Worm (Caenorhabditis elegans) whole organism, L1 larva: ENCODE data around the gene srh-7.

Source experiments
- F16B12.6 ChIP-seq: fragments of 150-350 bp; optimal IDR thresholded peaks from 2 replicates; lab custom pipeline; 2014; ENCODE audit warnings: missing biosample characterization, missing genetic modification characterization
- aha-1 ChIP-seq: fragments of 150-350 bp; optimal IDR thresholded peaks from 2 replicates; lab custom pipeline; 2014; ENCODE audit warnings: missing biosample characterization, missing genetic modification characterization
- alr-1 ChIP-seq: fragments of 200-800 bp; sonication (Bioruptor generic); optimal IDR thresholded peaks from 2 replicates; lab custom pipeline; 2018; ENCODE audit warnings: borderline replicate concordance, mild to moderate bottlenecking, missing genetic modification characterization, missing compliant biosample characterization
- blmp-1 ChIP-seq: fragments of 150-350 bp; optimal IDR thresholded peaks from 2 replicates; lab custom pipeline; 2014; ENCODE audit warnings: missing biosample characterization, missing genetic modification characterization
- ceh-8 ChIP-seq: fragments of 200-800 bp; sonication (Bioruptor generic); optimal IDR thresholded peaks from 2 replicates; lab custom pipeline; 2018; ENCODE audit warnings: mild to moderate bottlenecking, missing genetic modification characterization, moderate library complexity, missing compliant biosample characterization
- ceh-82 ChIP-seq, 3 experiments: fragments of 150-350 bp in 1 of 3; sonication (generic microtip) in 2 of 3; optimal IDR thresholded peaks; 2 replicates each; lab custom pipeline; 2014 to 2017; ENCODE audit warnings: missing biosample characterization in 3 of 3, missing genetic modification characterization in 3 of 3
- dpl-1 ChIP-seq, 3 experiments: fragments of 150-350 bp in 2 of 3; sonication (generic microtip) in 1 of 3; optimal IDR thresholded peaks; 2 replicates each; lab custom pipeline; 2014 to 2017; ENCODE audit warnings: missing biosample characterization in 3 of 3, missing genetic modification characterization in 3 of 3, missing genetic modification reagents in 3 of 3
- dsc-1 ChIP-seq: sonication (generic microtip); optimal IDR thresholded peaks from 2 replicates; lab custom pipeline; 2016; ENCODE audit warnings: mild to moderate bottlenecking, missing genetic modification characterization, missing compliant biosample characterization
- efl-1 ChIP-seq, 4 experiments: fragments of 150-350 bp; optimal IDR thresholded peaks in 3 of 4; peaks in 1 of 4; 1 replicate in 1 of 4; 2 replicates in 3 of 4; lab custom pipeline; 2014; ENCODE audit warnings: missing biosample characterization in 2 of 4, missing genetic modification characterization in 2 of 4, missing genetic modification reagents in 2 of 4
- efl-3 ChIP-seq: fragments of 200-800 bp; sonication (Bioruptor generic); optimal IDR thresholded peaks from 2 replicates; lab custom pipeline; 2018; ENCODE audit warnings: mild to moderate bottlenecking, missing genetic modification characterization, missing compliant biosample characterization
- egl-13 ChIP-seq: sonication (generic microtip); optimal IDR thresholded peaks from 2 replicates; lab custom pipeline; 2016; ENCODE audit warnings: missing genotype, missing genetic modification reagents, missing genetic modification characterization, missing compliant biosample characterization
- elt-2 ChIP-seq: sonication (generic microtip); optimal IDR thresholded peaks from 2 replicates; lab custom pipeline; 2016; ENCODE audit warnings: missing genetic modification characterization, mild to moderate bottlenecking, inconsistent platforms, missing compliant biosample characterization, missing genetic modification reagents
- elt-3 ChIP-seq, 6 experiments: fragments of 150-350 bp in 1 of 6; sonication (generic microtip); optimal IDR thresholded peaks; 2 replicates each; lab custom pipeline; 2017 to 2018; ENCODE audit warnings: missing biosample characterization in 6 of 6, missing genetic modification characterization in 6 of 6, inconsistent platforms in 1 of 6
- fkh-10 ChIP-seq: sonication (generic microtip); optimal IDR thresholded peaks from 2 replicates; lab custom pipeline; 2017; ENCODE audit warnings: missing biosample characterization, missing genetic modification reagents, missing genetic modification characterization
- fkh-4 ChIP-seq: sonication (generic microtip); optimal IDR thresholded peaks from 2 replicates; lab custom pipeline; 2016; ENCODE audit warnings: missing compliant biosample characterization, missing genetic modification characterization, borderline replicate concordance
- fkh-8 ChIP-seq: sonication (generic microtip); optimal IDR thresholded peaks from 2 replicates; lab custom pipeline; 2016; ENCODE audit warnings: mild to moderate bottlenecking, missing genetic modification characterization, missing compliant biosample characterization
- fos-1 ChIP-seq: fragments of 150-350 bp; optimal IDR thresholded peaks from 2 replicates; lab custom pipeline; 2014; ENCODE audit warnings: missing biosample characterization, missing genetic modification characterization
- grh-1 ChIP-seq: fragments of 200-800 bp; sonication (Bioruptor generic); IDR thresholded peaks from 2 replicates; pipeline ENCODE4 v1.3.6; 2022; ENCODE audit warnings: missing genetic modification reagents, missing genetic modification characterization, missing compliant biosample characterization
- hlh-4 ChIP-seq: sonication (generic microtip); optimal IDR thresholded peaks from 2 replicates; lab custom pipeline; 2016; ENCODE audit warnings: mild to moderate bottlenecking, missing genetic modification characterization, missing compliant biosample characterization
- hpl-2 ChIP-seq: fragments of 150-350 bp; optimal IDR thresholded peaks from 2 replicates; lab custom pipeline; 2014; ENCODE audit warnings: missing biosample characterization, missing genetic modification reagents, missing genetic modification characterization
- isw-1 ChIP-seq: fragments of 200-800 bp; sonication (Bioruptor generic); IDR thresholded peaks from 2 replicates; pipeline ENCODE4 v1.3.6; 2022; ENCODE audit warnings: missing genetic modification characterization, missing compliant biosample characterization
- lin-14 ChIP-seq: fragments of 200-800 bp; sonication (Bioruptor generic); optimal IDR thresholded peaks from 2 replicates; lab custom pipeline; 2018; ENCODE audit warnings: mild to moderate bottlenecking, missing genetic modification characterization, moderate library complexity, missing compliant biosample characterization
- lin-35 ChIP-seq, 2 experiments: fragments of 150-350 bp; optimal IDR thresholded peaks; 2 replicates each; lab custom pipeline; 2014; ENCODE audit warnings: missing biosample characterization in 2 of 2, missing genetic modification characterization in 2 of 2, missing genetic modification reagents in 2 of 2
- lsy-2 ChIP-seq, 2 experiments: fragments of 150-350 bp; optimal IDR thresholded peaks; 2 replicates each; lab custom pipeline; 2014; ENCODE audit warnings: missing biosample characterization in 2 of 2, missing genetic modification characterization in 2 of 2
- mdl-1 ChIP-seq, 2 experiments: fragments of 150-350 bp; optimal IDR thresholded peaks; 2 replicates each; lab custom pipeline; 2014 to 2017; ENCODE audit warnings: missing biosample characterization in 2 of 2, missing genetic modification characterization in 2 of 2, inconsistent platforms in 1 of 2
- nhr-20 ChIP-seq: sonication (generic microtip); optimal IDR thresholded peaks from 2 replicates; lab custom pipeline; 2016; ENCODE audit warnings: mild to moderate bottlenecking, missing genetic modification characterization, missing compliant biosample characterization
- nhr-237 ChIP-seq: fragments of 150-350 bp; optimal IDR thresholded peaks from 2 replicates; lab custom pipeline; 2014; ENCODE audit warnings: missing biosample characterization, missing genetic modification characterization
- nhr-71 ChIP-seq: sonication (generic microtip); optimal IDR thresholded peaks from 2 replicates; lab custom pipeline; 2016; ENCODE audit warnings: mild to moderate bottlenecking, missing genetic modification characterization, moderate library complexity, missing compliant biosample characterization
- nhr-76 ChIP-seq: sonication (generic microtip); optimal IDR thresholded peaks from 2 replicates; lab custom pipeline; 2017; ENCODE audit warnings: missing biosample characterization, missing genetic modification characterization
- nhr-85 ChIP-seq: sonication (generic microtip); peaks from one replicate; lab custom pipeline; 2016; ENCODE audit warnings: missing genetic modification characterization, inconsistent platforms, missing compliant biosample characterization
- pax-3 ChIP-seq: fragments of 200-800 bp; sonication (Bioruptor generic); optimal IDR thresholded peaks from 2 replicates; lab custom pipeline; 2018; ENCODE audit warnings: mild to moderate bottlenecking, missing genetic modification characterization, moderate library complexity, missing compliant biosample characterization
- pqm-1 ChIP-seq: sonication (generic microtip); optimal IDR thresholded peaks from 3 replicates; lab custom pipeline; 2017; ENCODE audit warnings: missing biosample characterization, missing genetic modification characterization
- rnt-1 ChIP-seq: sonication (generic microtip); optimal IDR thresholded peaks from 2 replicates; lab custom pipeline; 2016; ENCODE audit warnings: mild to moderate bottlenecking, missing genetic modification characterization, moderate library complexity, missing compliant biosample characterization
- snu-23 ChIP-seq: sonication (generic microtip); optimal IDR thresholded peaks from 2 replicates; lab custom pipeline; 2016; ENCODE audit warnings: missing genetic modification characterization, missing compliant biosample characterization
- tbx-2 ChIP-seq: sonication (generic microtip); optimal IDR thresholded peaks from 2 replicates; lab custom pipeline; 2016; ENCODE audit warnings: missing genetic modification characterization, missing compliant biosample characterization
- unc-130 ChIP-seq: fragments of 150-350 bp; optimal IDR thresholded peaks from 2 replicates; lab custom pipeline; 2017; ENCODE audit warnings: missing biosample characterization, missing genetic modification characterization, inconsistent platforms
- unc-62 ChIP-seq: fragments of 150-350 bp; optimal IDR thresholded peaks from 2 replicates; lab custom pipeline; 2014; ENCODE audit warnings: missing biosample characterization, missing genetic modification reagents, missing genetic modification characterization
- unc-86 ChIP-seq: sonication (generic microtip); optimal IDR thresholded peaks from 2 replicates; lab custom pipeline; 2016; ENCODE audit warnings: missing genetic modification characterization, missing compliant biosample characterization
- unc-98 ChIP-seq: fragments of 200-800 bp; sonication (Bioruptor generic); IDR thresholded peaks from 2 replicates; pipeline ENCODE4 v1.3.6; 2022; ENCODE audit warnings: missing genetic modification characterization, missing compliant biosample characterization
- vab-15 ChIP-seq: sonication (generic microtip); optimal IDR thresholded peaks from 2 replicates; lab custom pipeline; 2017; ENCODE audit warnings: missing genotype, mild to moderate bottlenecking, missing genetic modification characterization, missing compliant biosample characterization
- xbp-1 ChIP-seq: sonication (generic microtip); optimal IDR thresholded peaks from 2 replicates; lab custom pipeline; 2016; ENCODE audit warnings: missing genetic modification characterization, missing compliant biosample characterization
- zag-1 ChIP-seq: fragments of 150-350 bp; optimal IDR thresholded peaks from 2 replicates; lab custom pipeline; 2014; ENCODE audit warnings: missing biosample characterization, missing genetic modification characterization
- ztf-11 ChIP-seq, 2 experiments: sonication (generic microtip); optimal IDR thresholded peaks; 2 replicates each; lab custom pipeline; 2016 to 2017; ENCODE audit warnings: missing genetic modification characterization in 2 of 2, missing biosample characterization in 1 of 2, missing compliant biosample characterization in 1 of 2

Gene srh-7

ce11 chrV:3984178-3984577 is 23.8 kb upstream of the srh-7 start, which contains the start of gene nlp-29:
nlp-29 (plus strand) TSS chrV:3984425.
- TF ChIP-seq xbp-1 (tag; lab: Kevin White, UChicago) = no peak
- no peak for TF ChIP-seq elt-2 (tag; lab: Kevin White, UChicago)
- TF ChIP-seq unc-130 (tag; lab: Kevin White, UChicago) = no peak
- TF ChIP-seq blmp-1 = peak; percentile 87
- TF ChIP-seq snu-23 (GFP tag; lab: Kevin White, UChicago) = peak; percentile 50
- TF ChIP-seq rnt-1 (tag; lab: Kevin White, UChicago) = no peak
- peak; percentile 58 for TF ChIP-seq nhr-71 (tag; lab: Kevin White, UChicago)
- no peak for TF ChIP-seq isw-1 (GFP tag; lab: Robert Waterston, UW)
- peak in 1 of 2 experiments; percentile 15 for TF ChIP-seq lin-35 (GFP tag; optimal IDR thresholded peaks at IDR 0.05; lab: Kevin White, UChicago)
- no peak for TF ChIP-seq dpl-1 (GFP tag; optimal IDR thresholded peaks at IDR 0.05; lab: Kevin White, UChicago)
- TF ChIP-seq efl-1 (optimal IDR thresholded peaks at IDR 0.05; lab: Kevin White, UChicago) = no peak
- no peak for TF ChIP-seq efl-1 (GFP tag; optimal IDR thresholded peaks at IDR 0.05 in 1 of 2; lab: Kevin White, UChicago)
- peak; percentile 71 for TF ChIP-seq nhr-20 (tag; lab: Kevin White, UChicago)
- no peak for TF ChIP-seq efl-3 (GFP tag; lab: Kevin White, UChicago)
- peak; percentile 86 for TF ChIP-seq nhr-85 (tag; lab: Kevin White, UChicago)
- no peak for TF ChIP-seq nhr-76 (tag; lab: Kevin White, UChicago)
- TF ChIP-seq lin-14 (GFP tag; lab: Kevin White, UChicago) = peak; percentile 46
- no peak for TF ChIP-seq unc-86
- TF ChIP-seq nhr-237 (tag; lab: Kevin White, UChicago) = no peak
- TF ChIP-seq mdl-1 (tag; optimal IDR thresholded peaks at IDR 0.05; lab: Kevin White, UChicago) = peak in 1 of 2 experiments; percentile 9
- TF ChIP-seq elt-3 (tag; optimal IDR thresholded peaks at IDR 0.05; lab: Kevin White, UChicago) = peak in 1 of 6 experiments; percentile 56
- TF ChIP-seq grh-1 (GFP tag; lab: Robert Waterston, UW) = 0 out of 2 replicates have a peak, but pooled peaks have one; percentile 24

ce11 chrV:3985104-3985503 is 22.9 kb upstream of the srh-7 start:
- TF ChIP-seq elt-3 (tag; optimal IDR thresholded peaks at IDR 0.05; lab: Kevin White, UChicago) (peak in 1 of 6 experiments; percentile 19), unc-62 (GFP tag; lab: Kevin White, UChicago) (no peak), alr-1 (tag; lab: Kevin White, UChicago) (no peak), nhr-20 (tag; lab: Kevin White, UChicago) (peak; percentile 42), lin-14 (GFP tag; lab: Kevin White, UChicago) (peak; percentile 42), unc-98 (GFP tag; lab: Robert Waterston, UW) (no peak), efl-1 (optimal IDR thresholded peaks at IDR 0.05; lab: Kevin White, UChicago) (no peak), efl-1 (GFP tag; optimal IDR thresholded peaks at IDR 0.05 in 1 of 2; lab: Kevin White, UChicago) (peak in 1 of 2 experiments; percentile 23), nhr-85 (tag; lab: Kevin White, UChicago) (peak; percentile 88), pax-3 (no peak), blmp-1 (peak; percentile 77), nhr-71 (tag; lab: Kevin White, UChicago) (peak; percentile 20)

ce11 chrV:3987616-3988015 is 20.4 kb upstream of the srh-7 start, which contains the start of gene nlp-28:
nlp-28 (plus strand) TSS chrV:3987900.
- TF ChIP-seq egl-13 (tag; lab: Kevin White, UChicago) = no peak
- TF ChIP-seq unc-98 (GFP tag; lab: Robert Waterston, UW) = no peak
- no peak for TF ChIP-seq dpl-1 (GFP tag; optimal IDR thresholded peaks at IDR 0.05; lab: Kevin White, UChicago)
- TF ChIP-seq xbp-1 (tag; lab: Kevin White, UChicago) = no peak
- peak; percentile 17 for TF ChIP-seq tbx-2 (tag; lab: Kevin White, UChicago)
- no peak for TF ChIP-seq fkh-10
- no peak for TF ChIP-seq nhr-237 (tag; lab: Kevin White, UChicago)
- no peak for TF ChIP-seq fos-1 (tag; lab: Kevin White, UChicago)
- TF ChIP-seq fkh-4 (tag; lab: Kevin White, UChicago) = no peak
- TF ChIP-seq ceh-8 = no peak
- no peak for TF ChIP-seq zag-1
- TF ChIP-seq ztf-11 (tag; optimal IDR thresholded peaks at IDR 0.05; lab: Kevin White, UChicago) = no peak
- no peak for TF ChIP-seq ceh-82 (tag; optimal IDR thresholded peaks at IDR 0.05; lab: Kevin White, UChicago)
- no peak for TF ChIP-seq lsy-2 (tag; optimal IDR thresholded peaks at IDR 0.05; lab: Kevin White, UChicago)
- TF ChIP-seq dsc-1 (tag; lab: Kevin White, UChicago) = no peak
- TF ChIP-seq efl-1 (optimal IDR thresholded peaks at IDR 0.05; lab: Kevin White, UChicago) = no peak
- TF ChIP-seq efl-1 (GFP tag; optimal IDR thresholded peaks at IDR 0.05 in 1 of 2; lab: Kevin White, UChicago) = peak in 1 of 2 experiments; percentile 55
- TF ChIP-seq blmp-1 = no peak
- TF ChIP-seq pqm-1 (tag; lab: Kevin White, UChicago) = no peak
- TF ChIP-seq vab-15 (tag; lab: Kevin White, UChicago) = no peak
- peak; percentile 41 for TF ChIP-seq lin-14 (GFP tag; lab: Kevin White, UChicago)
- TF ChIP-seq nhr-85 (tag; lab: Kevin White, UChicago) = peak; percentile 77
- no peak for TF ChIP-seq aha-1 (tag; lab: Kevin White, UChicago)
- TF ChIP-seq nhr-71 (tag; lab: Kevin White, UChicago) = peak; percentile 31
- TF ChIP-seq F16B12.6 (tag; lab: Kevin White, UChicago) = no peak
- peak in 1 of 2 experiments; percentile 0 for TF ChIP-seq lin-35 (GFP tag; optimal IDR thresholded peaks at IDR 0.05; lab: Kevin White, UChicago)
- TF ChIP-seq snu-23 (GFP tag; lab: Kevin White, UChicago) = peak; percentile 19
- no peak for TF ChIP-seq isw-1 (GFP tag; lab: Robert Waterston, UW)
- no peak for TF ChIP-seq unc-62 (GFP tag; lab: Kevin White, UChicago)
- TF ChIP-seq nhr-20 (tag; lab: Kevin White, UChicago) = peak; percentile 54
- TF ChIP-seq hlh-4 (tag; lab: Kevin White, UChicago) = no peak
- TF ChIP-seq elt-3 (tag; optimal IDR thresholded peaks at IDR 0.05; lab: Kevin White, UChicago) = peak in 1 of 6 experiments; percentile 53
- TF ChIP-seq fkh-8 (tag; lab: Kevin White, UChicago) = no peak
- no peak for TF ChIP-seq hpl-2 (GFP tag; lab: Kevin White, UChicago)
